Worm (Caenorhabditis elegans): Measurements from ENCODE around the gene C26E1.1.

C26E1.1 gene

ce11 chrV:13297220-13297619, at the start of gene C26E1.1:
Gene C26E1.1, plus strand, starts transcription at chrV:13297520.
- no peak for TF ChIP-seq mab-5 (tag; optimal IDR thresholded peaks at IDR 0.05)
- no peak for TF ChIP-seq sptf-1 (tag; optimal IDR thresholded peaks at IDR 0.05)
- no peak for TF ChIP-seq flh-1 (GFP tag; optimal IDR thresholded peaks at IDR 0.05)
- TF ChIP-seq M03D4.4 (tag; optimal IDR thresholded peaks at IDR 0.05), result no peak
- TF ChIP-seq unc-62 (GFP tag; optimal IDR thresholded peaks at IDR 0.05), result no peak
- no peak for TF ChIP-seq nhr-237 (tag; optimal IDR thresholded peaks at IDR 0.05)
- TF ChIP-seq lin-13 (tag; optimal IDR thresholded peaks at IDR 0.05), result no peak
- TF ChIP-seq tbx-8 (GFP tag; optimal IDR thresholded peaks at IDR 0.05), result no peak
- no peak for TF ChIP-seq nhr-28 (tag; optimal IDR thresholded peaks at IDR 0.05)
- no peak for TF ChIP-seq elt-1 (tag; optimal IDR thresholded peaks at IDR 0.05; ENCODE audit: borderline replicate concordance, insufficient read depth)
- no peak for TF ChIP-seq ztf-11 (tag; optimal IDR thresholded peaks at IDR 0.05)
- TF ChIP-seq pha-4 (tag; optimal IDR thresholded peaks at IDR 0.05), result no peak
- no peak for TF ChIP-seq zip-8 (tag; optimal IDR thresholded peaks at IDR 0.05)
- no peak for TF ChIP-seq mls-2 (tag; optimal IDR thresholded peaks at IDR 0.05)
- TF ChIP-seq unc-120 (tag; optimal IDR thresholded peaks at IDR 0.05; ENCODE audit: poor library complexity, severe bottlenecking), result no peak
- TF ChIP-seq ceh-83 (GFP tag; optimal IDR thresholded peaks at IDR 0.05), result no peak
- no peak for TF ChIP-seq ham-2 (GFP tag; optimal IDR thresholded peaks at IDR 0.05)

ce11 chrV:13249436-13249835, 47.9 kb upstream of the C26E1.1 start, which contains the start of gene odr-3:
Gene odr-3, minus strand, starts transcription at chrV:13249536.
- TF ChIP-seq ces-1 (GFP tag; optimal IDR thresholded peaks at IDR 0.05) (no peak), nhr-76 (tag; optimal IDR thresholded peaks at IDR 0.05) (no peak), cnd-1 (tag; optimal IDR thresholded peaks at IDR 0.05) (no peak), mep-1 (tag; optimal IDR thresholded peaks at IDR 0.05) (no peak), zip-8 (tag; optimal IDR thresholded peaks at IDR 0.05) (no peak), pha-4 (tag; optimal IDR thresholded peaks at IDR 0.05) (no peak), blmp-1 (tag; optimal IDR thresholded peaks at IDR 0.05) (no peak), ztf-11 (tag; optimal IDR thresholded peaks at IDR 0.05) (no peak), mab-5 (tag; optimal IDR thresholded peaks at IDR 0.05) (no peak), sptf-1 (tag; optimal IDR thresholded peaks at IDR 0.05) (no peak), ceh-39 (tag; optimal IDR thresholded peaks at IDR 0.05) (no peak), nhr-237 (tag; optimal IDR thresholded peaks at IDR 0.05) (no peak), ceh-43 (GFP tag; optimal IDR thresholded peaks at IDR 0.05) (no peak), elt-1 (tag; optimal IDR thresholded peaks at IDR 0.05; ENCODE audit: borderline replicate concordance, insufficient read depth) (no peak)

DNA sequence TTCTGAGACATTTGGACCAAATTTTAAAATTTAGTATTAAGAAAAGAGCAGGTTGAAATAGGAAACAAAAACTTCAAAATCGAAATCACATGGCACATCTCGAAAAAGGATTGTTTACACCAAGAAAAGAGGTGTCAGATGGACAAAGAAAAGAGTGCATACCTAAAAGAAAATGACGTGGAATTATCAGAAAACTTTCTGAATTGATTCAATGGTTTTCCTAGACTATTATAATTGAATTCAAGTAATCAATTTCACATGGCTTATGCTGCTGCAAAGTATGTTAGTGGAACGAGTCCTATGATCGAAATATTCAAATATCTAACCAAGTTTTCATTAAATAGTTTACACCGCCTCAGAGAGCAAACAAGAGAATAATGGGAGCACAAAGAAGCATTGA, 44.5 kb upstream of the C26E1.1 start:
- TF ChIP-seq drap-1 (GFP tag; optimal IDR thresholded peaks at IDR 0.05) (no peak), nhr-237 (tag; optimal IDR thresholded peaks at IDR 0.05) (no peak), snpc-4 (tag; optimal IDR thresholded peaks at IDR 0.05) (no peak), ces-1 (GFP tag; optimal IDR thresholded peaks at IDR 0.05) (no peak), mep-1 (tag; optimal IDR thresholded peaks at IDR 0.05) (no peak), blmp-1 (tag; optimal IDR thresholded peaks at IDR 0.05) (no peak), flh-1 (GFP tag; optimal IDR thresholded peaks at IDR 0.05) (no peak), lin-32 (GFP tag; optimal IDR thresholded peaks at IDR 0.05) (no peak), elt-1 (tag; optimal IDR thresholded peaks at IDR 0.05; ENCODE audit: borderline replicate concordance, insufficient read depth) (no peak)

DNA sequence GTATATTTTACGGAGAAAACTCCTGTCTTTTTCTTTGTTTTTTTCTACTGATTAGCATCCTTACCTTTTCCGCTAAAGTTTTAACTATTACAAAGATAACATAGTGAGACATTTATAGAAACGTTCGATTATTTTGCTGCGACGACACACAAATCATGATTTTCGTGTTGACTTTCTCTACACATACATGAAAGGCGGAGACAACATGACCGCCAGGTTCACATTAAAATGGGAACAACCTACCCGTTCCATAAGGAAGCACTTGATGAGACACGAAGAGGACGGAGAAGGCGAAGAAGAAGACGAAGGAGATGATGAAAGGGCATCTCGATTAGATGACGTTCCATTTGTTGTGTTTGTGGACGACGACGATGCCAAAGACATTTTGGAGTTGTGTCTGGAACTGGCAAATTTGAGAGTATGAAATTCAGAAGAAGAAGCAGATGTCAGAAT, 38.4 kb upstream of the C26E1.1 start, which contains the start of gene C34D1.4:
Gene C34D1.4, minus strand, starts transcription at position 403 of the 453 bp plus-strand sequence.
- no peak for TF ChIP-seq ces-1 (GFP tag; optimal IDR thresholded peaks at IDR 0.05)
- TF ChIP-seq nhr-76 (tag; optimal IDR thresholded peaks at IDR 0.05), result no peak
- no peak for TF ChIP-seq unc-120 (tag; optimal IDR thresholded peaks at IDR 0.05; ENCODE audit: poor library complexity, severe bottlenecking)
- no peak for TF ChIP-seq mab-5 (tag; optimal IDR thresholded peaks at IDR 0.05)
- TF ChIP-seq lin-13 (tag; optimal IDR thresholded peaks at IDR 0.05), result no peak
- no peak for TF ChIP-seq pha-4 (tag; optimal IDR thresholded peaks at IDR 0.05)
- TF ChIP-seq bed-3 (GFP tag; optimal IDR thresholded peaks at IDR 0.05), result no peak
- TF ChIP-seq lsy-2 (tag; optimal IDR thresholded peaks at IDR 0.05), result no peak
- TF ChIP-seq M03D4.4 (tag; optimal IDR thresholded peaks at IDR 0.05), result no peak
- TF ChIP-seq ztf-11 (tag; optimal IDR thresholded peaks at IDR 0.05), result no peak
- TF ChIP-seq ceh-39 (tag; optimal IDR thresholded peaks at IDR 0.05), result no peak
- no peak for TF ChIP-seq lin-32 (GFP tag; optimal IDR thresholded peaks at IDR 0.05)
- TF ChIP-seq nhr-12 (tag; optimal IDR thresholded peaks at IDR 0.05), result no peak
- TF ChIP-seq tbx-8 (GFP tag; optimal IDR thresholded peaks at IDR 0.05), result no peak
- no peak for TF ChIP-seq mep-1 (tag; optimal IDR thresholded peaks at IDR 0.05)
- no peak for TF ChIP-seq ceh-83 (GFP tag; optimal IDR thresholded peaks at IDR 0.05)
- TF ChIP-seq elt-3 (tag; optimal IDR thresholded peaks at IDR 0.05), result no peak
- no peak for TF ChIP-seq unc-39 (tag; optimal IDR thresholded peaks at IDR 0.05)

Data from whole organism, mixed stage, embryonic.